Fruit fly (Drosophila melanogaster) whole organism, embryonic: ENCODE results near the gene PlexA.

Experiments used
- CG17328 ChIP-seq: fragments of 200-800 bp; sonication (Bioruptor generic); IDR thresholded peaks from 2 replicates; pipeline ENCODE4 v1.3.6; 2022; ENCODE audit warnings: missing biosample characterization, missing genetic modification characterization
- CG7357 ChIP-seq: fragments of 200-800 bp; sonication (Bioruptor generic); IDR thresholded peaks from 3 replicates; pipeline ENCODE4 v1.3.6; 2022; ENCODE audit warnings: missing biosample characterization, missing genetic modification characterization
- Dp ChIP-seq: fragments of 200-800 bp; sonication (Bioruptor generic); optimal IDR thresholded peaks from 2 replicates; lab custom pipeline; 2018; ENCODE audit warnings: missing biosample characterization, mild to moderate bottlenecking, missing genetic modification characterization, moderate library complexity
- Mrtf ChIP-seq: fragments of 200-800 bp; sonication (Bioruptor generic); IDR thresholded peaks from 3 replicates; pipeline ENCODE4 v1.3.6; 2022; ENCODE audit warnings: missing biosample characterization, missing genetic modification characterization
- Ravus ChIP-seq: fragments of 200-800 bp; sonication (Bioruptor generic); IDR thresholded peaks from 2 replicates; pipeline ENCODE4 v1.3.6; 2022; ENCODE audit warnings: missing biosample characterization, missing genetic modification characterization
- bab2 ChIP-seq: fragments of 200-800 bp; sonication (Bioruptor generic); optimal IDR thresholded peaks from 2 replicates; lab custom pipeline; 2016; ENCODE audit warnings: missing biosample characterization, missing genetic modification characterization
- caup ChIP-seq: fragments of 200-800 bp; sonication (Bioruptor generic); optimal IDR thresholded peaks from 3 replicates; lab custom pipeline; 2017; ENCODE audit warnings: missing biosample characterization, mild to moderate bottlenecking, missing genetic modification characterization, moderate library complexity; ENCODE audit not compliant: severe bottlenecking
- gce ChIP-seq: fragments of 200-800 bp; sonication (Bioruptor generic); IDR thresholded peaks from 3 replicates; pipeline ENCODE4 v1.3.6; 2022; ENCODE audit warnings: missing biosample characterization, missing genetic modification characterization

DNA sequence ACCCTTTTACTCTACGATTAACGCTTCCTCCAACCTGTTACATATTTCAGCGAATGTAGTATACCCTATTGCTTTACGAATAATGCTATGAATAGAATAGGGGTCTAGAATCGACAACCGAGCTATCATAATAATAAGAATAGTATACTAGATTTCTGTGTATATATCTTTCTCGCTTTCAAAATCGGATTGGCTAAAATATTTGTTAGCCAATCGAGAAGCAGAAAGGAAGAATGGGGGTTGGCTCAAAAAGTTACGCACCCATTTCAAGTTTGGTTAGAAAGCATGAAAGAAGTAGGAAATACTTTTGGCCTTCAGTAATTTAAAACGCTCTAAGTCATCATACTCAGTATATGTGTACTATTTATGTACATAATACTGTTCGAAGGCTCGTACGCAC, 30.9 kb downstream of the PlexA start:
- TF ChIP-seq Mrtf (GFP tag; lab: Robert Waterston, UW) = no peak
- no peak for TF ChIP-seq bab2 (GFP tag; lab: Kevin White, UChicago)
- no peak for TF ChIP-seq CG17328
- TF ChIP-seq gce (GFP tag; lab: Robert Waterston, UW) = no peak
- TF ChIP-seq Ravus (GFP tag; lab: Robert Waterston, UW) = no peak
- no peak for TF ChIP-seq CG7357 (GFP tag; lab: Robert Waterston, UW)
- no peak for TF ChIP-seq caup (GFP tag; lab: Kevin White, UChicago)
- no peak for TF ChIP-seq Dp
